Worm (Caenorhabditis elegans) whole organism, L2 larva: ENCODE data around the gene F49C5.12.

ENCODE experiments used
- F13H6.1 ChIP-seq: sonication (generic microtip); optimal IDR thresholded peaks from 2 replicates; lab custom pipeline; 2016; ENCODE audit warnings: missing genetic modification characterization, missing compliant biosample characterization
- R02D3.7 ChIP-seq: fragments of 150-350 bp; optimal IDR thresholded peaks from 2 replicates; lab custom pipeline; 2014; ENCODE audit warnings: missing biosample characterization, missing genetic modification characterization
- Y55F3AM.14 ChIP-seq: fragments of 200-800 bp; sonication (Bioruptor generic); optimal IDR thresholded peaks from 2 replicates; lab custom pipeline; 2018; ENCODE audit warnings: mild to moderate bottlenecking, missing genetic modification characterization, missing compliant biosample characterization
- ZK546.5 ChIP-seq: sonication (generic microtip); optimal IDR thresholded peaks from 2 replicates; lab custom pipeline; 2017; ENCODE audit warnings: missing biosample characterization, missing genetic modification characterization
- alr-1 ChIP-seq: fragments of 150-350 bp; optimal IDR thresholded peaks from 2 replicates; lab custom pipeline; 2014; ENCODE audit warnings: missing biosample characterization, missing genetic modification characterization
- aly-2 ChIP-seq: fragments of 150-350 bp; optimal IDR thresholded peaks from 2 replicates; lab custom pipeline; 2014; ENCODE audit warnings: missing biosample characterization, missing genetic modification characterization
- ama-1 ChIP-seq: fragments of 150-350 bp; optimal IDR thresholded peaks from 2 replicates; lab custom pipeline; 2018; ENCODE audit warnings: inconsistent platforms
- blmp-1 ChIP-seq: sonication (generic microtip); optimal IDR thresholded peaks from 2 replicates; lab custom pipeline; 2017; ENCODE audit warnings: missing genetic modification characterization, mild to moderate bottlenecking, missing compliant biosample characterization, antibody characterized with exemption, moderate library complexity; ENCODE audit not compliant: insufficient read depth
- ceh-16 ChIP-seq: fragments of 150-350 bp; optimal IDR thresholded peaks from 2 replicates; lab custom pipeline; 2014; ENCODE audit warnings: missing biosample characterization, missing genetic modification characterization
- crh-2 ChIP-seq: sonication (generic microtip); optimal IDR thresholded peaks from 2 replicates; lab custom pipeline; 2017; ENCODE audit warnings: missing biosample characterization, missing genetic modification characterization
- dmd-4 ChIP-seq: sonication (generic microtip); optimal IDR thresholded peaks from 2 replicates; lab custom pipeline; 2017; ENCODE audit warnings: missing biosample characterization, missing genetic modification characterization
- egl-27 ChIP-seq: sonication (generic microtip); optimal IDR thresholded peaks from 3 replicates; lab custom pipeline; 2017; ENCODE audit warnings: missing biosample characterization, missing genetic modification reagents, missing genetic modification characterization
- elt-3 ChIP-seq: sonication (generic microtip); optimal IDR thresholded peaks from 2 replicates; lab custom pipeline; 2017; ENCODE audit warnings: missing biosample characterization, missing genetic modification characterization
- fos-1 ChIP-seq: fragments of 150-350 bp; optimal IDR thresholded peaks from 2 replicates; lab custom pipeline; 2014; ENCODE audit warnings: missing biosample characterization, missing genetic modification characterization
- gmeb-1 ChIP-seq: fragments of 150-350 bp; optimal IDR thresholded peaks from 2 replicates; lab custom pipeline; 2014; ENCODE audit warnings: missing biosample characterization, missing genetic modification characterization
- lin-11 ChIP-seq: fragments of 150-350 bp; sonication (generic microtip); optimal IDR thresholded peaks from 2 replicates; lab custom pipeline; 2014; ENCODE audit warnings: missing biosample characterization, missing genetic modification characterization, inconsistent platforms, mixed read lengths
- lin-13 ChIP-seq: fragments of 150-350 bp; optimal IDR thresholded peaks from 2 replicates; lab custom pipeline; 2014; ENCODE audit warnings: missing biosample characterization, missing genetic modification reagents, missing genetic modification characterization
- lin-39 ChIP-seq: fragments of 150-350 bp; optimal IDR thresholded peaks from 2 replicates; lab custom pipeline; 2014; ENCODE audit warnings: missing biosample characterization, missing genetic modification reagents, missing genetic modification characterization
- lsy-2 ChIP-seq, 2 experiments: fragments of 150-350 bp in 1 of 2; sonication (generic microtip) in 1 of 2; optimal IDR thresholded peaks; 2 replicates each; lab custom pipeline; 2014 to 2017; ENCODE audit warnings: missing biosample characterization in 2 of 2, missing genetic modification characterization in 2 of 2
- mab-5 ChIP-seq: fragments of 150-350 bp; optimal IDR thresholded peaks from 2 replicates; lab custom pipeline; 2014; ENCODE audit warnings: missing biosample characterization, missing genetic modification characterization
- mbf-1 ChIP-seq: sonication (generic microtip); optimal IDR thresholded peaks from 2 replicates; lab custom pipeline; 2017; ENCODE audit warnings: missing biosample characterization, missing genetic modification characterization
- mdl-1 ChIP-seq, 2 experiments: fragments of 150-350 bp in 1 of 2; sonication (generic microtip) in 1 of 2; optimal IDR thresholded peaks; 2 replicates each; lab custom pipeline; 2017; ENCODE audit warnings: missing biosample characterization in 2 of 2, missing genetic modification characterization in 2 of 2
- nhr-10 ChIP-seq: sonication (generic microtip); optimal IDR thresholded peaks from 2 replicates; lab custom pipeline; 2017; ENCODE audit warnings: missing biosample characterization, missing genetic modification characterization
- nhr-12 ChIP-seq: fragments of 150-350 bp; optimal IDR thresholded peaks from 2 replicates; lab custom pipeline; 2014; ENCODE audit warnings: missing biosample characterization, missing genetic modification characterization
- nhr-129 ChIP-seq: fragments of 150-350 bp; optimal IDR thresholded peaks from 2 replicates; lab custom pipeline; 2014; ENCODE audit warnings: missing biosample characterization, missing genetic modification characterization
- nhr-23 ChIP-seq: fragments of 150-350 bp; optimal IDR thresholded peaks from 2 replicates; lab custom pipeline; 2014; ENCODE audit warnings: missing biosample characterization, missing genetic modification reagents, missing genetic modification characterization
- nhr-25 ChIP-seq: fragments of 150-350 bp; sonication (generic microtip); optimal IDR thresholded peaks from 3 replicates; lab custom pipeline; 2014; ENCODE audit warnings: missing biosample characterization, missing genetic modification characterization
- nhr-6 ChIP-seq: fragments of 150-350 bp; optimal IDR thresholded peaks from 2 replicates; lab custom pipeline; 2014; ENCODE audit warnings: missing biosample characterization, missing genetic modification characterization
- nhr-77 ChIP-seq: fragments of 150-350 bp; optimal IDR thresholded peaks from 2 replicates; lab custom pipeline; 2014; ENCODE audit warnings: missing biosample characterization, missing genetic modification characterization
- peb-1 ChIP-seq: fragments of 150-350 bp; optimal IDR thresholded peaks from 2 replicates; lab custom pipeline; 2014; ENCODE audit warnings: missing biosample characterization, missing genetic modification characterization
- skn-1 ChIP-seq: sonication (generic microtip); optimal IDR thresholded peaks from 2 replicates; lab custom pipeline; 2017; ENCODE audit warnings: missing biosample characterization, missing genetic modification characterization
- sma-9 ChIP-seq, 2 experiments: fragments of 150-350 bp in 1 of 2; sonication (generic microtip) in 1 of 2; optimal IDR thresholded peaks; 2 replicates each; lab custom pipeline; 2014 to 2016; ENCODE audit warnings: missing genetic modification characterization in 2 of 2, mild to moderate bottlenecking in 1 of 2, missing biosample characterization in 1 of 2, missing compliant biosample characterization in 1 of 2, missing genetic modification reagents in 1 of 2, moderate library complexity in 1 of 2
- snpc-4 ChIP-seq: fragments of 150-350 bp; optimal IDR thresholded peaks from 2 replicates; lab custom pipeline; 2014; ENCODE audit warnings: missing biosample characterization, missing genetic modification characterization
- unc-39 ChIP-seq: fragments of 150-350 bp; optimal IDR thresholded peaks from 2 replicates; lab custom pipeline; 2014; ENCODE audit warnings: missing biosample characterization, missing genetic modification characterization
- unc-55 ChIP-seq: fragments of 150-350 bp; sonication (generic microtip); optimal IDR thresholded peaks from 3 replicates; lab custom pipeline; 2014; ENCODE audit warnings: missing biosample characterization, missing genetic modification reagents, missing genetic modification characterization
- unc-62 ChIP-seq: fragments of 150-350 bp; optimal IDR thresholded peaks from 2 replicates; lab custom pipeline; 2014; ENCODE audit warnings: missing biosample characterization, missing genetic modification reagents, missing genetic modification characterization
- zag-1 ChIP-seq: fragments of 150-350 bp; optimal IDR thresholded peaks from 2 replicates; lab custom pipeline; 2014; ENCODE audit warnings: missing biosample characterization, missing genetic modification characterization
- ztf-1 ChIP-seq: fragments of 200-800 bp; sonication (Bioruptor generic); conservative IDR thresholded peaks from 2 replicates; pipeline ENCODE4 v1.3.6; 2022; ENCODE audit warnings: missing genetic modification characterization, missing compliant biosample characterization
- ztf-11 ChIP-seq: sonication (generic microtip); optimal IDR thresholded peaks from 2 replicates; lab custom pipeline; 2017; ENCODE audit warnings: missing biosample characterization, missing genetic modification characterization
- ztf-4 ChIP-seq: fragments of 150-350 bp; optimal IDR thresholded peaks from 2 replicates; lab custom pipeline; 2014; ENCODE audit warnings: missing biosample characterization, missing genetic modification characterization

Gene F49C5.12

DNA sequence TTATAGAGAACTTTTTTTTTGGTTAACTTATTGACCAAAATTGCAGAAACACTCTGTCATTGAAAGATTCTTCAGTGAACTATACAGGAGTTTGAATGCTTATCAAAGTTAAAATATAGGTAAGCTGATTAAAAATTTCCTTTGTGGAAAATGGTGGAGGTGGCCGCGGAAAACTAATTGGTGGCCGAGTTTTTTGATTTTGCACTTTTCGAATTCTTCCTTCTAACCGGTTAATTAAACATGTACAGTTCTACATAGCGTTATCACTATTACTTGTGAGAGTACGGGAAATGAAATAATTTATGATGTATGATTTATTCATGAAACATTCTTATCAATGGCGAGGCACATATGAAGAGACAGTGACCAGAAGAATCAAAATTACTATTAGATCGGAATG lies 17.6 kb upstream of the F49C5.12 start, which contains the start of gene clec-8:
clec-8 (minus strand) TSS at position 308 of the 400 bp plus-strand sequence.
- no peak for TF ChIP-seq lsy-2 (tag; optimal IDR thresholded peaks at IDR 0.05; lab: Kevin White, UChicago)
- peak; percentile 58 for TF ChIP-seq fos-1 (tag; lab: Kevin White, UChicago)
- no peak for TF ChIP-seq mdl-1 (tag; optimal IDR thresholded peaks at IDR 0.05; lab: Kevin White, UChicago)

DNA sequence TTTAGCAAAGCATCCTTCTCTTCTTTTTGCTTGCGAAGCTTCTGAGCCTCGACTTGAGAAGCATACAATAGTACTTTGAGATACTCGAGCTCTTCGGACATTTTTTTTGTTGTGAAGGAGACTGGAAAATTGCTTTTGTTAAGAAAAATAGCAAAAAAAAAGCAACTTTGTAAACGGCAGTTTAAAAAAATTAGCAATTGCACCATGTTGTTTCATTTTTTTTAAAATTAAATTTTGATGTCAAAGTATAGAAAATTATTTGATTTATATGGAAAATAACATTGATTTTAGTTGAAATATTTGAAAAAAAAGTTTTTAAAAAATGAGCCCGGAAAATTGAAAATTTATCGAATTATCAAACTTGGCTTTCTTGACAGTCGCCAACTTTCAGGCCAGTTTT lies 14.6 kb upstream of the F49C5.12 start, which contains the start of gene Y38E10A.3:
Y38E10A.3 (minus strand) TSS at position 101 of the 400 bp plus-strand sequence.
- TF ChIP-seq blmp-1 (tag; lab: Kevin White, UChicago) (no peak), lin-13 (GFP tag; lab: Kevin White, UChicago) (no peak), elt-3 (tag; lab: Kevin White, UChicago) (no peak), ama-1 (no peak), F13H6.1 (tag; lab: Kevin White, UChicago) (no peak), nhr-12 (tag; lab: Kevin White, UChicago) (no peak), mbf-1 (no peak), dmd-4 (tag; lab: Kevin White, UChicago) (no peak), nhr-23 (no peak), nhr-10 (tag; lab: Kevin White, UChicago) (no peak), nhr-6 (no peak), aly-2 (tag; lab: Kevin White, UChicago) (no peak)

DNA sequence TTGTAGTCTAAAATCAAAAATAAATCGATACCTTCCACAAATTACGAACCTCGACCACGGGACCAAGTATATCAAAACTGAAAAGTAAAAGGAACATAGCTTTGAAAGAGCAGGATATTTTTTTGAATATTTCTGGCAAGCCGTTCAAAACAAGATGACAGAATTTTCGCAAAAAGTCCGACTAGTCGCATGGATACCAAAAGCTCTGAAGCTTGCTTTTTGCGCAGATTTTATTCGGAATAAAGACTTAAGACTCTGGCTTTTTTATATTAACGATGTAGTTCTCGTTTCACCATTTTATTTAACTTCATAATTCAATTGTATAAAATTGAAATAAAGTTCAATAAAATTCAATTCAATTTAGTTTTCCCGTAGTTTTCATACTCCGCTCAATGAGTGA lies 13.4 kb upstream of the F49C5.12 start, which contains the start of gene Y38E10A.2:
Y38E10A.2 (minus strand) TSS at position 101 of the 400 bp plus-strand sequence.
- no peak for TF ChIP-seq skn-1 (tag; lab: Kevin White, UChicago)
- TF ChIP-seq lsy-2 (tag; optimal IDR thresholded peaks at IDR 0.05; lab: Kevin White, UChicago), result no peak
- no peak for TF ChIP-seq crh-2
- TF ChIP-seq zag-1 (tag; lab: Kevin White, UChicago), result no peak
- no peak for TF ChIP-seq lin-13 (GFP tag; lab: Kevin White, UChicago)
- TF ChIP-seq ama-1, result no peak
- TF ChIP-seq unc-55, result no peak
- no peak for TF ChIP-seq nhr-25
- TF ChIP-seq peb-1 (tag; lab: Kevin White, UChicago), result no peak
- TF ChIP-seq F13H6.1 (tag; lab: Kevin White, UChicago), result no peak
- TF ChIP-seq nhr-6, result no peak
- no peak for TF ChIP-seq ztf-4 (tag; lab: Kevin White, UChicago)
- no peak for TF ChIP-seq nhr-23
- no peak for TF ChIP-seq ztf-1 (GFP tag; lab: Robert Waterston, UW)
- TF ChIP-seq alr-1 (tag; lab: Kevin White, UChicago), result no peak
- no peak for TF ChIP-seq sma-9 (GFP tag; optimal IDR thresholded peaks at IDR 0.05; lab: Kevin White, UChicago)
- TF ChIP-seq sma-9 (tag; optimal IDR thresholded peaks at IDR 0.05; lab: Kevin White, UChicago), result no peak

DNA sequence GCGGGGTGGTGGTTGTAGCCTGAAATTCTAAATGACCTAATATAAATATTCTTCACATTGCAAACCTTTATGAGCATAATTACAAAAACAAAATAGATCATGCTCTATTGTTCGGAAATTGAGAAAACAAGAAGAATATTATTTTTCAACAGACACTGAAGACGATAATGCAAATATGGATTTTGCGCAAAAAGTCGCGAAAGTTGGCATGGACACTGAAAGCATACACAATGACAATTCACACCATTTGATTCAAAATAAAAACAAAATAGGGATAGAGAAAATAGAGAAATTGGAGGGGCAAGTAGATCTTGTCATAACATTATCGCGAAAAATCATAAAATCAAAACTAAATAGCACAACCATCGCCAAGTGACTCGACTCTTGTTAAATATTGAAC lies 12.7 kb upstream of the F49C5.12 start, which contains the start of gene Y38E10A.35:
Y38E10A.35 (minus strand) TSS at position 101 of the 400 bp plus-strand sequence.
- TF ChIP-seq ceh-16, result no peak
- TF ChIP-seq zag-1 (tag; lab: Kevin White, UChicago), result no peak
- no peak for TF ChIP-seq mab-5 (tag; lab: Kevin White, UChicago)
- no peak for TF ChIP-seq blmp-1 (tag; lab: Kevin White, UChicago)
- TF ChIP-seq gmeb-1, result no peak
- TF ChIP-seq fos-1 (tag; lab: Kevin White, UChicago), result no peak
- TF ChIP-seq ztf-4 (tag; lab: Kevin White, UChicago), result no peak
- no peak for TF ChIP-seq alr-1 (tag; lab: Kevin White, UChicago)
- TF ChIP-seq snpc-4 (tag; lab: Kevin White, UChicago), result no peak
- TF ChIP-seq nhr-77 (tag; lab: Kevin White, UChicago), result no peak
- no peak for TF ChIP-seq lin-39 (tag; lab: Kevin White, UChicago)
- TF ChIP-seq ama-1, result no peak
- TF ChIP-seq aly-2 (tag; lab: Kevin White, UChicago), result no peak
- no peak for TF ChIP-seq crh-2
- no peak for TF ChIP-seq ztf-11 (tag; lab: Kevin White, UChicago)
- TF ChIP-seq F13H6.1 (tag; lab: Kevin White, UChicago), result no peak

DNA sequence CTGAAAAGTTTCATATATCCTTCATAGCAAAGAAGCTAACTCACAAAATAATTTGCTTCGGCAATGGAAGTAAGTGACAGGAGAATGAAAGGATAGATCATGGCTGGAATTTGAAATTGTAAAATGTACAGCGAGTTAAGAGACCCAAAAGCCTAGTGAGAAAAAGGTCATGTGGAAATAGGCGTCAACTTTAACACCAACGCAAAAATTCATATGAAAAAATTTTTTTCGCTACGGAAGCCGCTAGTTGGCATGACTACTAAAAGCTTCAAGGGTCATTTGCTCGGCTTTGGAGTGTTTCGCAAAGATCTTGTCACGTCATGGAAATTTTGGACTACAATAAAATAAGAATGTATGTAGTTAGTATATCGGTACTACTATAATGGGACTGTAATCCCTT lies 10.4 kb upstream of the F49C5.12 start, which contains the start of gene Y38E10A.1:
Y38E10A.1 (minus strand) TSS at position 101 of the 400 bp plus-strand sequence.
- no peak for TF ChIP-seq Y55F3AM.14
- TF ChIP-seq alr-1 (tag; lab: Kevin White, UChicago), result no peak
- no peak for TF ChIP-seq unc-62 (GFP tag; lab: Kevin White, UChicago)
- TF ChIP-seq lin-11, result no peak
- no peak for TF ChIP-seq zag-1 (tag; lab: Kevin White, UChicago)
- TF ChIP-seq lin-13 (GFP tag; lab: Kevin White, UChicago), result no peak
- no peak for TF ChIP-seq mab-5 (tag; lab: Kevin White, UChicago)
- TF ChIP-seq unc-39 (tag; lab: Kevin White, UChicago), result no peak
- TF ChIP-seq nhr-10 (tag; lab: Kevin White, UChicago), result no peak
- TF ChIP-seq nhr-6, result no peak
- TF ChIP-seq egl-27 (tag; lab: Kevin White, UChicago), result no peak
- TF ChIP-seq F13H6.1 (tag; lab: Kevin White, UChicago), result no peak
- no peak for TF ChIP-seq ztf-1 (GFP tag; lab: Robert Waterston, UW)
- TF ChIP-seq nhr-77 (tag; lab: Kevin White, UChicago), result no peak
- no peak for TF ChIP-seq ZK546.5 (tag; lab: Kevin White, UChicago)
- no peak for TF ChIP-seq R02D3.7 (tag; lab: Kevin White, UChicago)
- no peak for TF ChIP-seq nhr-129 (tag; lab: Kevin White, UChicago)
- no peak for TF ChIP-seq ztf-11 (tag; lab: Kevin White, UChicago)
